Fruit fly (Drosophila melanogaster): Measurements from ENCODE around the gene S6k.

Gene S6k

DNA sequence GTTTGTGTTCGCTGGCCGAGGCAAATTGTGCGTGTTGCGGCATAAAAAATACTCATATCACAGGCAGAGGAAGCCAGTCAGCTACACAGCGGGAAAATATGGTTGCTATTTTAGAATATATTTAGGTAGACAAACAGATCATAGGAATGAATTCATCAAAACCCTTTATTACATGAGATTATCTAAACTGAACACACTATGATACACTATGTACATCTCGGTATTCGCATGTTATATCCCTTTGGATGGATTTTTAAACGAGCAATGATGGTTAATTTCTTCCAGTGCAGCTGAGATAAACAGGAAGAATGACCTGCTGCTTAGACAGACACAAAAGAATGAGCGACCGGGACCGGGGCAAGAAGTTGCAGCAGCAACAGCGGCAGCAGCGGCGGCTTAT, 46.2 kb upstream of the S6k start (continued):
- TF ChIP-seq knrl (GFP tag; IDR thresholded peaks at IDR 0.05; ENCODE audit: partially characterized antibody) (no peak), Atf3 (GFP tag; optimal IDR thresholded peaks at IDR 0.05) (peak; percentile 47), CG16813 (GFP tag; IDR thresholded peaks at IDR 0.05; ENCODE audit: partially characterized antibody) (no peak), Hmr (GFP tag; optimal IDR thresholded peaks at IDR 0.05) (no peak), gcm (GFP tag; optimal IDR thresholded peaks at IDR 0.05) (peak; percentile 25), gem (tag; optimal IDR thresholded peaks at IDR 0.05) (peak; percentile 66), az2 (GFP tag; optimal IDR thresholded peaks at IDR 0.05) (peak; percentile 35), exex (tag; optimal IDR thresholded peaks at IDR 0.05) (no peak), CG31441 (GFP tag; IDR thresholded peaks at IDR 0.05) (peak; percentile 50; the same call in 1 of the 2 replicates), pum (GFP tag; optimal IDR thresholded peaks at IDR 0.05) (peak; percentile 28), sens (GFP tag) (peak; percentile 90), BEAF-32 (GFP tag; optimal IDR thresholded peaks at IDR 0.05) (no peak), gce (GFP tag; IDR thresholded peaks at IDR 0.05) (no peak), CG6254 (GFP tag; optimal IDR thresholded peaks at IDR 0.05) (peak; percentile 15), CG7556 (GFP tag; optimal IDR thresholded peaks at IDR 0.05) (peak; percentile 29), CG2199 (GFP tag; IDR thresholded peaks at IDR 0.05) (no peak), CG11696 (GFP tag; IDR thresholded peaks at IDR 0.05) (no peak), CG6272 (GFP tag; IDR thresholded peaks at IDR 0.05) (no peak), pros (GFP tag; optimal IDR thresholded peaks at IDR 0.05) (no peak), CG4854 (GFP tag; optimal IDR thresholded peaks at IDR 0.05) (no peak), Mad (GFP tag; optimal IDR thresholded peaks at IDR 0.05) (peak; percentile 5), CG14667 (GFP tag; IDR thresholded peaks at IDR 0.05) (no peak), CG33213 (GFP tag; optimal IDR thresholded peaks at IDR 0.05) (no peak), eve (GFP tag; optimal IDR thresholded peaks at IDR 0.05) (peak in 1 of 2 experiments; percentile 88), CG8765 (GFP tag; IDR thresholded peaks at IDR 0.05) (peak; percentile 81), CG4404 (GFP tag; IDR thresholded peaks at IDR 0.05) (peak; percentile 87), CG9727 (GFP tag; optimal IDR thresholded peaks at IDR 0.05) (peak; percentile 85), chn (GFP tag; optimal IDR thresholded peaks at IDR 0.05) (peak; percentile 35), CG8089 (GFP tag; optimal IDR thresholded peaks at IDR 0.05) (peak; percentile 27), CG10462 (GFP tag; optimal IDR thresholded peaks at IDR 0.05) (no peak), slp2 (GFP tag; optimal IDR thresholded peaks at IDR 0.05) (peak; percentile 15), Dll (GFP tag; IDR thresholded peaks at IDR 0.05; ENCODE audit: partially characterized antibody) (no peak), CG7839 (tag; optimal IDR thresholded peaks at IDR 0.05) (peak; percentile 45), cg (GFP tag; optimal IDR thresholded peaks at IDR 0.05) (no peak), sim (GFP tag; IDR thresholded peaks at IDR 0.05) (no peak), CG33557 (GFP tag; optimal IDR thresholded peaks at IDR 0.05) (peak; percentile 73), CG11504 (tag; optimal IDR thresholded peaks at IDR 0.05) (peak; percentile 21), croc (GFP tag; conservative IDR thresholded peaks at IDR 0.05) (peak; percentile 16; the same call in 1 of the 3 replicates), zf30C (GFP tag; optimal IDR thresholded peaks at IDR 0.05) (peak; percentile 96), amos (GFP tag; IDR thresholded peaks at IDR 0.05; ENCODE audit: partially characterized antibody) (no peak), ash1 (GFP tag; optimal IDR thresholded peaks at IDR 0.05) (no peak), org-1 (GFP tag; optimal IDR thresholded peaks at IDR 0.05) (peak; percentile 22), CG12155 (GFP tag; optimal IDR thresholded peaks at IDR 0.05) (peak; percentile 32), Neu2 (GFP tag; optimal IDR thresholded peaks at IDR 0.05; ENCODE audit: borderline replicate concordance) (peak; percentile 29), CG10959 (GFP tag; IDR thresholded peaks at IDR 0.05) (peak; percentile 50), zfh2 (GFP tag; optimal IDR thresholded peaks at IDR 0.05) (no peak), lilli (GFP tag; optimal IDR thresholded peaks at IDR 0.05) (no peak), Chrac-16 (GFP tag; optimal IDR thresholded peaks at IDR 0.05) (peak; percentile 59), Stat92E (GFP tag; optimal IDR thresholded peaks at IDR 0.05) (peak in 1 of 3 experiments; percentile 4), Trl (optimal IDR thresholded peaks at IDR 0.05) (no peak), Trl (GFP tag; optimal IDR thresholded peaks at IDR 0.05) (peak; percentile 43)

All from whole organism, embryonic.